Fruit fly (Drosophila melanogaster) whole organism, pupa: Measurements from ENCODE around the gene stac.

Experiments
- CG10348 ChIP-seq: fragments of 200-800 bp; sonication (Bioruptor generic); IDR thresholded peaks from 2 replicates; pipeline ENCODE4 v1.3.6; 2022; ENCODE audit warnings: missing biosample characterization, missing genetic modification characterization
- CG12605 ChIP-seq: fragments of 200-800 bp; sonication (Bioruptor generic); IDR thresholded peaks from 2 replicates; pipeline ENCODE4 v1.3.6; 2022; ENCODE audit warnings: missing biosample characterization, missing genetic modification characterization
- CG13204 ChIP-seq: fragments of 200-800 bp; sonication (Bioruptor generic); optimal IDR thresholded peaks from 2 replicates; lab custom pipeline; 2018; ENCODE audit warnings: missing biosample characterization, mild to moderate bottlenecking, missing genetic modification characterization, moderate library complexity
- CG14655 ChIP-seq: fragments of 200-800 bp; sonication (Bioruptor generic); optimal IDR thresholded peaks from 3 replicates; lab custom pipeline; 2017; ENCODE audit warnings: mild to moderate bottlenecking, missing biosample characterization, missing genetic modification reagents, missing genetic modification characterization
- CG15710 ChIP-seq: fragments of 200-800 bp; sonication (Bioruptor generic); optimal IDR thresholded peaks from 2 replicates; lab custom pipeline; 2018; ENCODE audit warnings: missing biosample characterization, mild to moderate bottlenecking, missing genetic modification characterization, moderate library complexity
- CG17806 ChIP-seq: fragments of 200-800 bp; sonication (Bioruptor generic); optimal IDR thresholded peaks from 2 replicates; lab custom pipeline; 2018; ENCODE audit warnings: missing biosample characterization, mild to moderate bottlenecking, missing genetic modification characterization, moderate library complexity
- CG32121 ChIP-seq: fragments of 200-800 bp; sonication (Bioruptor generic); IDR thresholded peaks from 2 replicates; pipeline ENCODE4 v1.3.6; 2022; ENCODE audit warnings: missing biosample characterization, missing genetic modification characterization
- CG34367 ChIP-seq: fragments of 200-800 bp; sonication (Bioruptor generic); optimal IDR thresholded peaks from 2 replicates; lab custom pipeline; 2018; ENCODE audit warnings: missing biosample characterization, mild to moderate bottlenecking, missing genetic modification characterization
- CG4496 ChIP-seq: fragments of 200-800 bp; sonication (Bioruptor generic); IDR thresholded peaks from 3 replicates; pipeline ENCODE4 v1.3.6; 2022; ENCODE audit warnings: missing biosample characterization, missing genetic modification characterization
- CG8159 ChIP-seq: fragments of 200-800 bp; sonication (Bioruptor generic); optimal IDR thresholded peaks from 3 replicates; lab custom pipeline; 2018; ENCODE audit warnings: missing biosample characterization, mild to moderate bottlenecking, missing genetic modification characterization, moderate library complexity
- CG8301 ChIP-seq: fragments of 200-800 bp; sonication (Bioruptor generic); optimal IDR thresholded peaks from 2 replicates; lab custom pipeline; 2018; ENCODE audit warnings: missing biosample characterization, mild to moderate bottlenecking, missing genetic modification characterization
- CG9948 ChIP-seq: fragments of 200-800 bp; sonication (Bioruptor generic); optimal IDR thresholded peaks from 2 replicates; lab custom pipeline; 2018; ENCODE audit warnings: missing biosample characterization, mild to moderate bottlenecking, missing genetic modification characterization, moderate library complexity
- D1 ChIP-seq: fragments of 200-800 bp; sonication (Bioruptor generic); optimal IDR thresholded peaks from 2 replicates; lab custom pipeline; 2018; ENCODE audit warnings: missing biosample characterization, mild to moderate bottlenecking, missing genetic modification characterization, moderate library complexity
- EcR ChIP-seq: fragments of 200-800 bp; sonication (Bioruptor generic); optimal IDR thresholded peaks from 3 replicates; lab custom pipeline; 2019; ENCODE audit warnings: missing biosample characterization, missing genetic modification characterization, mild to moderate bottlenecking, moderate library complexity, missing genetic modification reagents
- Ets98B ChIP-seq: fragments of 200-800 bp; sonication (Bioruptor generic); IDR thresholded peaks from 2 replicates; pipeline ENCODE4 v1.3.6; 2022; ENCODE audit warnings: missing biosample characterization, missing genetic modification characterization
- Pif1A ChIP-seq: fragments of 200-800 bp; sonication (Bioruptor generic); optimal IDR thresholded peaks from 3 replicates; lab custom pipeline; 2016; ENCODE audit warnings: missing biosample characterization, missing genetic modification characterization
- Pif1B ChIP-seq: fragments of 200-800 bp; sonication (Bioruptor generic); optimal IDR thresholded peaks from 3 replicates; lab custom pipeline; 2016; ENCODE audit warnings: missing biosample characterization, missing genetic modification characterization
- Snoo ChIP-seq: fragments of 200-800 bp; sonication (Bioruptor generic); optimal IDR thresholded peaks from 3 replicates; lab custom pipeline; 2017; ENCODE audit warnings: missing biosample characterization, mild to moderate bottlenecking, missing genetic modification characterization, inconsistent platforms
- fd96Ca ChIP-seq: fragments of 200-800 bp; sonication (Bioruptor generic); IDR thresholded peaks from 3 replicates; pipeline ENCODE4 v1.3.6; 2022; ENCODE audit warnings: missing biosample characterization, missing genetic modification characterization
- gl ChIP-seq: fragments of 200-800 bp; sonication (Bioruptor generic); optimal IDR thresholded peaks from 2 replicates; lab custom pipeline; 2018; ENCODE audit warnings: missing biosample characterization, mild to moderate bottlenecking, missing genetic modification characterization
- rn ChIP-seq: fragments of 200-800 bp; sonication (Bioruptor generic); IDR thresholded peaks from 2 replicates; pipeline ENCODE4 v1.3.6; 2022; ENCODE audit warnings: missing biosample characterization, missing genetic modification characterization

stac gene

dm6 chr3R:25056016-25056415 is at the start of gene stac, which contains the start of gene CG31111:
stac (plus strand) TSS chr3R:25056286.
CG31111 (minus strand) TSS chr3R:25056177.
- TF ChIP-seq CG13204 (GFP tag; lab: Kevin White, UChicago) (no peak), CG32121 (GFP tag; lab: Robert Waterston, UW) (no peak), Ets98B (no peak), Pif1A (no peak)

dm6 chr3R:25009745-25010446 is 46.2 kb upstream of the stac start:
- TF ChIP-seq CG13204 (GFP tag; lab: Kevin White, UChicago) (peak; percentile 72), Snoo (tag; lab: Kevin White, UChicago) (no peak), CG17806 (tag; lab: Kevin White, UChicago) (peak; percentile 87), D1 (tag; lab: Kevin White, UChicago) (no peak), CG9948 (peak; percentile 88), gl (peak; percentile 81), Ets98B (peak; percentile 95), CG8159 (tag; lab: Kevin White, UChicago) (peak; percentile 87), CG32121 (GFP tag; lab: Robert Waterston, UW) (peak; percentile 90), CG8301 (tag; lab: Kevin White, UChicago) (peak; percentile 96), CG10348 (peak; percentile 51; the same call in 1 of the 2 replicates), CG14655 (GFP tag; lab: Kevin White, UChicago) (peak; percentile 96), CG4496 (GFP tag; lab: Robert Waterston, UW) (peak; percentile 95), CG15710 (tag; lab: Kevin White, UChicago) (peak; percentile 85), fd96Ca (peak; percentile 93), CG34367 (peak; percentile 85), CG12605 (GFP tag; lab: Robert Waterston, UW) (peak; percentile 88), rn (GFP tag; lab: Robert Waterston, UW) (peak; percentile 81), Pif1B (GFP tag; lab: Kevin White, UChicago) (peak; percentile 83), EcR (GFP tag; lab: Kevin White, UChicago) (peak; percentile 84), Pif1A (peak; percentile 87)

dm6 chr3R:25012016-25012415 is 44.1 kb upstream of the stac start:
- no peak for TF ChIP-seq Ets98B
- TF ChIP-seq Pif1B (GFP tag; lab: Kevin White, UChicago): no peak
- no peak for TF ChIP-seq CG10348
- TF ChIP-seq D1 (tag; lab: Kevin White, UChicago): no peak
- no peak for TF ChIP-seq CG9948
- TF ChIP-seq CG13204 (GFP tag; lab: Kevin White, UChicago): no peak
- TF ChIP-seq CG32121 (GFP tag; lab: Robert Waterston, UW): no peak
- TF ChIP-seq CG17806 (tag; lab: Kevin White, UChicago): no peak

dm6 chr3R:25023056-25023455 is 33.0 kb upstream of the stac start, which contains the start of gene beta4GalT7:
beta4GalT7 (plus strand) TSS chr3R:25023256.
- TF ChIP-seq fd96Ca (no peak), CG13204 (GFP tag; lab: Kevin White, UChicago) (no peak), Pif1A (no peak), CG4496 (GFP tag; lab: Robert Waterston, UW) (no peak), CG15710 (tag; lab: Kevin White, UChicago) (no peak), EcR (GFP tag; lab: Kevin White, UChicago) (no peak)

- TF ChIP-seq Pif1B (GFP tag; lab: Kevin White, UChicago): peak; percentile 89
- TF ChIP-seq D1 (tag; lab: Kevin White, UChicago): no peak
- 0 out of 2 replicates have a peak, but pooled peaks have one; percentile 28 for TF ChIP-seq CG10348
- TF ChIP-seq rn (GFP tag; lab: Robert Waterston, UW): peak; percentile 85
- peak; percentile 96 for TF ChIP-seq CG4496 (GFP tag; lab: Robert Waterston, UW)
- peak; percentile 76 for TF ChIP-seq gl
- TF ChIP-seq Ets98B: peak; percentile 94
- TF ChIP-seq CG14655 (GFP tag; lab: Kevin White, UChicago): no peak
- peak; percentile 84 for TF ChIP-seq CG34367
- peak; percentile 93 for TF ChIP-seq fd96Ca
- no peak for TF ChIP-seq CG13204 (GFP tag; lab: Kevin White, UChicago)
- TF ChIP-seq CG9948: peak; percentile 84
- peak; percentile 87 for TF ChIP-seq CG15710 (tag; lab: Kevin White, UChicago)
- TF ChIP-seq CG8301 (tag; lab: Kevin White, UChicago): peak; percentile 86
- TF ChIP-seq CG17806 (tag; lab: Kevin White, UChicago): peak; percentile 86
- peak; percentile 91 for TF ChIP-seq Snoo (tag; lab: Kevin White, UChicago)
- peak; percentile 69; the same call in 1 of the 2 replicates for TF ChIP-seq CG12605 (GFP tag; lab: Robert Waterston, UW)
- peak; percentile 91 for TF ChIP-seq CG32121 (GFP tag; lab: Robert Waterston, UW)
- TF ChIP-seq CG8159 (tag; lab: Kevin White, UChicago): peak; percentile 88
- TF ChIP-seq EcR (GFP tag; lab: Kevin White, UChicago): peak; percentile 18
- no peak for TF ChIP-seq Pif1A
Measured at dm6 chr3R:25024895-25025557, 31.1 kb upstream of the stac start, which contains the start of the genes EMC6 and Hr96. EMC6 (minus strand) TSS chr3R:25025017. Hr96 (plus strand) TSS chr3R:25025235.
